Fruit fly (Drosophila melanogaster) whole organism, embryonic: ENCODE results near the gene srl.

Source experiments
- Adf1 ChIP-seq: fragments of 200-800 bp; sonication (Bioruptor generic); IDR thresholded peaks from 2 replicates; pipeline ENCODE4 v1.3.6; 2022; ENCODE audit warnings: missing biosample characterization, missing genetic modification characterization
- Atf3 ChIP-seq: fragments of 200-800 bp; sonication (Bioruptor generic); optimal IDR thresholded peaks from 3 replicates; lab custom pipeline; 2016; ENCODE audit warnings: missing biosample characterization, missing genetic modification characterization
- Awh ChIP-seq: fragments of 200-800 bp; sonication (Bioruptor generic); IDR thresholded peaks from 2 replicates; pipeline ENCODE4, ENCODE4 v1.3.6; 2022; ENCODE audit warnings: missing biosample characterization, missing genetic modification characterization
- CG12659 ChIP-seq: fragments of 200-800 bp; sonication (Bioruptor generic); optimal IDR thresholded peaks from 3 replicates; lab custom pipeline; 2017; ENCODE audit warnings: mild to moderate bottlenecking, missing biosample characterization, missing genetic modification reagents, missing genetic modification characterization
- CG13424 ChIP-seq: fragments of 200-800 bp; sonication (Bioruptor generic); optimal IDR thresholded peaks from 2 replicates; lab custom pipeline; 2019; ENCODE audit warnings: missing biosample characterization, mild to moderate bottlenecking, missing genetic modification characterization, moderate library complexity
- CG15696 ChIP-seq: fragments of 200-800 bp; sonication (Bioruptor generic); optimal IDR thresholded peaks from 2 replicates; lab custom pipeline; 2019; ENCODE audit warnings: missing biosample characterization, mild to moderate bottlenecking, missing genetic modification characterization, moderate library complexity
- CG1603 ChIP-seq: fragments of 200-800 bp; sonication (Bioruptor generic); optimal IDR thresholded peaks from 2 replicates; lab custom pipeline; 2019; ENCODE audit warnings: missing biosample characterization, mild to moderate bottlenecking, missing genetic modification characterization, moderate library complexity
- CG17802 ChIP-seq: fragments of 200-800 bp; sonication (Bioruptor generic); optimal IDR thresholded peaks from 2 replicates; lab custom pipeline; 2018; ENCODE audit warnings: missing biosample characterization, mild to moderate bottlenecking, missing genetic modification characterization, moderate library complexity
- CG30020 ChIP-seq: fragments of 200-800 bp; optimal IDR thresholded peaks from 2 replicates; lab custom pipeline; 2019; ENCODE audit warnings: missing biosample characterization, mild to moderate bottlenecking, missing genetic modification characterization, moderate library complexity
- CG31224 ChIP-seq: fragments of 200-800 bp; sonication (Bioruptor generic); IDR thresholded peaks from 2 replicates; pipeline ENCODE4 v1.3.6; 2022; ENCODE audit warnings: missing biosample characterization, missing genetic modification characterization
- CG33557 ChIP-seq: fragments of 200-800 bp; sonication (Bioruptor generic); optimal IDR thresholded peaks from 2 replicates; lab custom pipeline; 2019; ENCODE audit warnings: missing biosample characterization, mild to moderate bottlenecking, missing genetic modification characterization, moderate library complexity
- CG43689 ChIP-seq: fragments of 200-800 bp; sonication (Bioruptor generic); IDR thresholded peaks from 2 replicates; pipeline ENCODE4 v1.3.6; 2022; ENCODE audit warnings: missing biosample characterization, missing genetic modification characterization
- CG4617 ChIP-seq: fragments of 200-800 bp; sonication (Bioruptor generic); optimal IDR thresholded peaks from 3 replicates; lab custom pipeline; 2016; ENCODE audit warnings: missing biosample characterization, missing genetic modification characterization, borderline replicate concordance
- CG5180 ChIP-seq: fragments of 200-800 bp; sonication (Bioruptor generic); optimal IDR thresholded peaks from 3 replicates; lab custom pipeline; 2017; ENCODE audit warnings: missing biosample characterization, missing genetic modification characterization, mild to moderate bottlenecking, moderate library complexity, missing genetic modification reagents
- CG5953 ChIP-seq: fragments of 200-800 bp; sonication (Bioruptor generic); IDR thresholded peaks from 2 replicates; pipeline ENCODE4 v1.3.6; 2022; ENCODE audit warnings: missing biosample characterization, missing genetic modification characterization
- CG7357 ChIP-seq: fragments of 200-800 bp; sonication (Bioruptor generic); IDR thresholded peaks from 3 replicates; pipeline ENCODE4 v1.3.6; 2022; ENCODE audit warnings: missing biosample characterization, missing genetic modification characterization
- CG8944 ChIP-seq: fragments of 200-800 bp; sonication (Bioruptor generic); optimal IDR thresholded peaks from 3 replicates; lab custom pipeline; 2016; ENCODE audit warnings: missing biosample characterization, missing genetic modification characterization
- CG9817 ChIP-seq: fragments of 200-800 bp; sonication (Bioruptor generic); optimal IDR thresholded peaks from 2 replicates; lab custom pipeline; 2018; ENCODE audit warnings: missing biosample characterization, mild to moderate bottlenecking, missing genetic modification characterization, moderate library complexity
- Dfd ChIP-seq, 2 experiments: fragments of >200 bp; optimal IDR thresholded peaks; 2 replicates each; lab custom pipeline; 2017; ENCODE audit warnings: missing biosample characterization in 2 of 2, missing genetic modification characterization in 2 of 2
- MBD-R2 ChIP-seq: fragments of 200-800 bp; sonication (Bioruptor generic); IDR thresholded peaks from 2 replicates; pipeline ENCODE4 v1.3.6; 2022; ENCODE audit warnings: missing biosample characterization, missing genetic modification characterization
- Myb ChIP-seq: fragments of 200-800 bp; sonication (Bioruptor generic); optimal IDR thresholded peaks from 2 replicates; lab custom pipeline; 2016; ENCODE audit warnings: missing biosample characterization, missing genetic modification characterization
- Nf-YA ChIP-seq: fragments of 200-800 bp; sonication (Bioruptor generic); IDR thresholded peaks from 2 replicates; pipeline ENCODE4 v1.3.6; 2022; ENCODE audit warnings: missing biosample characterization, missing genetic modification characterization
- Oli ChIP-seq: fragments of 200-800 bp; sonication (Bioruptor generic); optimal IDR thresholded peaks from 2 replicates; lab custom pipeline; 2018; ENCODE audit warnings: missing biosample characterization, mild to moderate bottlenecking, missing genetic modification characterization, moderate library complexity
- Rfx ChIP-seq: fragments of 200-800 bp; sonication (Bioruptor generic); IDR thresholded peaks from 2 replicates; pipeline ENCODE4 v1.3.6; 2022; ENCODE audit warnings: missing biosample characterization, missing genetic modification characterization
- Sox100B ChIP-seq: fragments of 200-800 bp; sonication (Bioruptor generic); optimal IDR thresholded peaks from 3 replicates; lab custom pipeline; 2018; ENCODE audit warnings: missing biosample characterization, mild to moderate bottlenecking, missing genetic modification characterization
- Sry-β ChIP-seq: fragments of 200-800 bp; sonication (Bioruptor generic); optimal IDR thresholded peaks from 2 replicates; lab custom pipeline; 2018; ENCODE audit warnings: missing biosample characterization, mild to moderate bottlenecking, missing genetic modification characterization, moderate library complexity
- Xbp1 ChIP-seq: fragments of 200-800 bp; sonication (Bioruptor generic); optimal IDR thresholded peaks from 3 replicates; lab custom pipeline; 2016; ENCODE audit warnings: missing biosample characterization, mild to moderate bottlenecking, missing genetic modification characterization
- ac ChIP-seq: fragments of 200-800 bp; sonication (Bioruptor generic); optimal IDR thresholded peaks from 3 replicates; lab custom pipeline; 2017; ENCODE audit warnings: missing biosample characterization, mild to moderate bottlenecking, missing genetic modification characterization
- al ChIP-seq: fragments of 200-800 bp; sonication (Bioruptor generic); IDR thresholded peaks from 2 replicates; pipeline ENCODE4 v1.3.6; 2022; ENCODE audit warnings: missing biosample characterization, missing genetic modification characterization
- ara ChIP-seq: fragments of 200-800 bp; sonication (Bioruptor generic); IDR thresholded peaks from 2 replicates; pipeline ENCODE4 v1.3.6; 2022; ENCODE audit warnings: missing biosample characterization, missing genetic modification characterization
- bowl ChIP-seq: fragments of 200-800 bp; sonication (Bioruptor generic); IDR thresholded peaks from 2 replicates; pipeline ENCODE4 v1.3.6; 2022; ENCODE audit warnings: missing biosample characterization, missing genetic modification characterization
- crc ChIP-seq: fragments of 200-800 bp; sonication (Bioruptor generic); optimal IDR thresholded peaks from 2 replicates; lab custom pipeline; 2016; ENCODE audit warnings: missing biosample characterization, missing genetic modification characterization
- dan ChIP-seq: fragments of 200-800 bp; sonication (Bioruptor generic); IDR thresholded peaks from 2 replicates; pipeline ENCODE4 v1.3.6; 2022; ENCODE audit warnings: missing biosample characterization, missing genetic modification characterization
- emc ChIP-seq: fragments of 200-800 bp; sonication (Bioruptor generic); optimal IDR thresholded peaks from 2 replicates; lab custom pipeline; 2016; ENCODE audit warnings: missing biosample characterization, missing genetic modification characterization
- eve ChIP-seq, 2 experiments: fragments of >200 bp; optimal IDR thresholded peaks; 2 replicates each; lab custom pipeline; 2017; ENCODE audit warnings: missing biosample characterization in 2 of 2, missing genetic modification characterization in 2 of 2
- fd102C ChIP-seq: fragments of 200-800 bp; sonication (Bioruptor generic); optimal IDR thresholded peaks from 2 replicates; lab custom pipeline; 2018; ENCODE audit warnings: missing biosample characterization, mild to moderate bottlenecking, missing genetic modification characterization, moderate library complexity
- fd96Cb ChIP-seq: fragments of 200-800 bp; sonication (Bioruptor generic); optimal IDR thresholded peaks from 2 replicates; lab custom pipeline; 2018; ENCODE audit warnings: missing biosample characterization, mild to moderate bottlenecking, missing genetic modification characterization, moderate library complexity
- grn ChIP-seq: fragments of 200-800 bp; sonication (Bioruptor generic); optimal IDR thresholded peaks from 3 replicates; lab custom pipeline; 2017; ENCODE audit warnings: missing biosample characterization, missing genetic modification characterization
- insv ChIP-seq, 2 experiments: fragments of 200-800 bp; sonication (Bioruptor generic); optimal IDR thresholded peaks; 3 replicates each; lab custom pipeline; 2016 to 2018; ENCODE audit warnings: missing biosample characterization in 2 of 2, missing genetic modification characterization in 2 of 2
- lilli ChIP-seq: fragments of 200-800 bp; sonication (Bioruptor generic); optimal IDR thresholded peaks from 3 replicates; lab custom pipeline; 2016; ENCODE audit warnings: missing biosample characterization, missing genetic modification characterization
- lmd ChIP-seq: fragments of 200-800 bp; sonication (Bioruptor generic); IDR thresholded peaks from 2 replicates; pipeline ENCODE4 v1.3.6; 2022; ENCODE audit warnings: missing biosample characterization, missing genetic modification characterization
- lola ChIP-seq, 3 experiments: fragments of >200 bp in 2 of 3; fragments of 200-800 bp in 1 of 3; sonication (Bioruptor generic) in 1 of 3; optimal IDR thresholded peaks; 2 replicates each; lab custom pipeline; 2017 to 2019; ENCODE audit warnings: missing biosample characterization in 3 of 3, missing genetic modification characterization in 3 of 3, mild to moderate bottlenecking in 1 of 3, moderate library complexity in 1 of 3
- nmo ChIP-seq: fragments of 200-800 bp; sonication (Bioruptor generic); optimal IDR thresholded peaks from 2 replicates; lab custom pipeline; 2018; ENCODE audit warnings: missing biosample characterization, mild to moderate bottlenecking, missing genetic modification characterization, moderate library complexity
- prd ChIP-seq, 3 experiments: fragments of >200 bp in 2 of 3; fragments of 200-800 bp in 1 of 3; sonication (Bioruptor generic) in 1 of 3; optimal IDR thresholded peaks in 2 of 3; IDR thresholded peaks in 1 of 3; 2 replicates in 2 of 3; 3 replicates in 1 of 3; pipeline versions ENCODE4 v1.3.6 to Lab custom; 2017 to 2022; ENCODE audit warnings: missing biosample characterization in 1 of 3, missing genetic modification characterization in 1 of 3
- row ChIP-seq: fragments of 200-800 bp; sonication (Bioruptor generic); IDR thresholded peaks from 3 replicates; pipeline ENCODE4 v1.3.6; 2022; ENCODE audit warnings: missing biosample characterization, missing genetic modification characterization
- sens ChIP-seq: fragments of 200-800 bp; sonication (Bioruptor generic); peaks from one replicate; lab custom pipeline; 2016; ENCODE audit warnings: missing biosample characterization, missing genetic modification characterization
- trem ChIP-seq: fragments of 200-800 bp; optimal IDR thresholded peaks from 3 replicates; lab custom pipeline; 2019; ENCODE audit warnings: missing biosample characterization, mild to moderate bottlenecking, missing genetic modification characterization, moderate library complexity
- tup ChIP-seq: fragments of 200-800 bp; sonication (Bioruptor generic); optimal IDR thresholded peaks from 2 replicates; lab custom pipeline; 2016; ENCODE audit warnings: missing biosample characterization, mild to moderate bottlenecking, missing genetic modification characterization, moderate library complexity
- yki ChIP-seq: fragments of >200 bp; optimal IDR thresholded peaks from 3 replicates; lab custom pipeline; 2018
- zen ChIP-seq: fragments of 200-800 bp; sonication (Bioruptor generic); optimal IDR thresholded peaks from 3 replicates; lab custom pipeline; 2018; ENCODE audit warnings: missing biosample characterization, mild to moderate bottlenecking, missing genetic modification characterization, moderate library complexity

srl gene

dm6 chr3R:4399810-4400496 lies 29.2 kb downstream of the srl start (continued):
- TF ChIP-seq CG1603 (peak; percentile 63), tup (GFP tag; lab: Kevin White, UChicago) (no peak), al (GFP tag; lab: Robert Waterston, UW) (no peak), MBD-R2 (GFP tag; lab: Robert Waterston, UW) (peak; percentile 69), CG31224 (no peak), crc (GFP tag; lab: Kevin White, UChicago) (no peak), lmd (peak; percentile 23; the same call in 1 of the 2 replicates), eve (GFP tag; optimal IDR thresholded peaks at IDR 0.05; lab: Kevin White, UChicago) (no peak), dan (GFP tag; lab: Robert Waterston, UW) (no peak), Atf3 (no peak), Myb (no peak), yki (lab: Kevin White, UChicago) (no peak), Xbp1 (GFP tag; lab: Kevin White, UChicago) (peak; percentile 34), Sry-β (peak; percentile 14), CG12659 (peak; percentile 52), CG7357 (peak; percentile 96), Awh (GFP tag; lab: Robert Waterston, UW) (no peak), lola (GFP tag; optimal IDR thresholded peaks at IDR 0.05; lab: Kevin White, UChicago) (peak in 2 of 3 experiments; percentile 41 to 91), CG5180 (no peak), CG30020 (tag; lab: Kevin White, UChicago) (peak; percentile 99), Nf-YA (GFP tag; lab: Robert Waterston, UW) (no peak), fd96Cb (peak; percentile 10), CG43689 (no peak), ara (GFP tag; lab: Robert Waterston, UW) (no peak), sens (GFP tag; lab: Kevin White, UChicago) (peak; percentile 49), Adf1 (no peak), CG13424 (tag; lab: Kevin White, UChicago) (peak; percentile 9), CG4617 (peak; percentile 40), emc (GFP tag; lab: Kevin White, UChicago) (no peak), CG5953 (GFP tag; lab: Robert Waterston, UW) (no peak), nmo (peak; percentile 69), Sox100B (GFP tag; lab: Kevin White, UChicago) (peak; percentile 29), CG8944 (no peak), zen (tag; lab: Kevin White, UChicago) (peak; percentile 22), lilli (GFP tag; lab: Kevin White, UChicago) (peak; percentile 50), Rfx (peak; percentile 49; the same call in 1 of the 2 replicates), prd (optimal IDR thresholded peaks at IDR 0.05; lab: Kevin White, UChicago) (no peak), prd (GFP tag; IDR thresholded peaks at IDR 0.05; lab: Robert Waterston, UW) (peak; percentile 48; the same call in 2 of the 3 replicates), CG33557 (GFP tag; lab: Kevin White, UChicago) (no peak), CG17802 (tag; lab: Kevin White, UChicago) (peak; percentile 98), insv (GFP tag; optimal IDR thresholded peaks at IDR 0.05; lab: Kevin White, UChicago) (no peak), row (peak; percentile 87), CG9817 (tag; lab: Kevin White, UChicago) (peak; percentile 5), Dfd (GFP tag; optimal IDR thresholded peaks at IDR 0.05; lab: Kevin White, UChicago) (peak in 1 of 2 experiments; percentile 55), CG15696 (tag; lab: Kevin White, UChicago) (no peak), trem (tag; lab: Kevin White, UChicago) (no peak), Oli (tag; lab: Kevin White, UChicago) (peak; percentile 4), fd102C (GFP tag; lab: Kevin White, UChicago) (no peak), ac (GFP tag; lab: Kevin White, UChicago) (no peak), bowl (no peak), grn (GFP tag; lab: Kevin White, UChicago) (no peak)
